Fruit fly (Drosophila melanogaster) whole organism, wandering third instar larva: ENCODE measurements around the gene Ptpa.

Experiments used
- Abd-B ChIP-seq: fragments of >200 bp; optimal IDR thresholded peaks from 2 replicates; lab custom pipeline; 2017; ENCODE audit warnings: missing biosample characterization, missing genetic modification characterization
- CG32264 ChIP-seq: fragments of 200-800 bp; sonication (Bioruptor generic); optimal IDR thresholded peaks from 2 replicates; lab custom pipeline; 2016; ENCODE audit warnings: missing biosample characterization, missing genetic modification characterization
- CG9705 ChIP-seq: fragments of 200-800 bp; sonication (Bioruptor generic); optimal IDR thresholded peaks from 2 replicates; lab custom pipeline; 2018; ENCODE audit warnings: missing biosample characterization, mild to moderate bottlenecking, missing genetic modification characterization
- CrebA ChIP-seq: fragments of 200-800 bp; sonication (Bioruptor generic); optimal IDR thresholded peaks from 2 replicates; lab custom pipeline; 2016; ENCODE audit warnings: missing biosample characterization, mild to moderate bottlenecking, missing genetic modification characterization, borderline replicate concordance
- Dfd ChIP-seq: fragments of >200 bp; optimal IDR thresholded peaks from 2 replicates; lab custom pipeline; 2017; ENCODE audit warnings: missing biosample characterization, missing genetic modification characterization
- Dif ChIP-seq: fragments of 200-275, 200-300 bp; sonication (Bioruptor generic); optimal IDR thresholded peaks from 2 replicates; lab custom pipeline; 2018; ENCODE audit warnings: missing biosample characterization, missing genetic modification characterization; ENCODE audit not compliant: partially characterized antibody
- GATAd ChIP-seq: sonication (Bioruptor generic); optimal IDR thresholded peaks from 2 replicates; lab custom pipeline; 2016; ENCODE audit warnings: missing biosample characterization, missing genetic modification characterization
- HLH106 ChIP-seq: fragments of 200-800 bp; optimal IDR thresholded peaks from 3 replicates; lab custom pipeline; 2019; ENCODE audit warnings: missing biosample characterization, mild to moderate bottlenecking, missing genetic modification characterization, moderate library complexity
- Hnf4 ChIP-seq: fragments of 200-800 bp; sonication (Bioruptor generic); optimal IDR thresholded peaks from 2 replicates; lab custom pipeline; 2016; ENCODE audit warnings: missing biosample characterization, mild to moderate bottlenecking, missing genetic modification characterization
- Hr78 ChIP-seq: fragments of >200 bp; optimal IDR thresholded peaks from 2 replicates; lab custom pipeline; 2017; ENCODE audit warnings: missing biosample characterization, missing genetic modification characterization
- Hr83 ChIP-seq: fragments of 200-300 bp; sonication (Bioruptor generic); optimal IDR thresholded peaks from 2 replicates; lab custom pipeline; 2016; ENCODE audit warnings: missing biosample characterization, mild to moderate bottlenecking, missing genetic modification characterization, moderate library complexity; ENCODE audit not compliant: poor library complexity, severe bottlenecking
- Jra ChIP-seq: sonication (Bioruptor generic); optimal IDR thresholded peaks from 2 replicates; lab custom pipeline; 2016; ENCODE audit warnings: missing biosample characterization, missing genetic modification characterization
- Mio ChIP-seq: sonication (Bioruptor generic); optimal IDR thresholded peaks from 2 replicates; lab custom pipeline; 2016; ENCODE audit warnings: missing biosample characterization, missing genetic modification characterization
- Myc ChIP-seq: fragments of >200 bp; optimal IDR thresholded peaks from 2 replicates; lab custom pipeline; 2017
- N ChIP-seq: fragments of >200 bp; optimal IDR thresholded peaks from 2 replicates; lab custom pipeline; 2018; ENCODE audit warnings: missing biosample characterization, missing external identifiers, missing genetic modification characterization
- OdsH ChIP-seq: fragments of 200-800 bp; sonication (Bioruptor generic); optimal IDR thresholded peaks from 2 replicates; lab custom pipeline; 2016; ENCODE audit warnings: missing biosample characterization, mild to moderate bottlenecking, missing genetic modification characterization
- Rel ChIP-seq, 2 experiments: fragments of 200-800 bp; sonication (Bioruptor generic) in 1 of 2; optimal IDR thresholded peaks; 2 replicates in 1 of 2; 3 replicates in 1 of 2; lab custom pipeline; 2016 to 2019; ENCODE audit warnings: mild to moderate bottlenecking in 2 of 2, missing biosample characterization in 2 of 2, missing genetic modification characterization in 2 of 2, moderate library complexity in 1 of 2
- Sp1 ChIP-seq: fragments of 200-800 bp; sonication (Bioruptor generic); optimal IDR thresholded peaks from 3 replicates; lab custom pipeline; 2019; ENCODE audit warnings: missing biosample characterization, mild to moderate bottlenecking, missing genetic modification characterization, moderate library complexity
- Vsx2 ChIP-seq: fragments of 200-300, 225-300 bp; sonication (Bioruptor generic); optimal IDR thresholded peaks from 2 replicates; lab custom pipeline; 2018; ENCODE audit warnings: missing biosample characterization, missing genetic modification characterization; ENCODE audit not compliant: partially characterized antibody
- br ChIP-seq: fragments of 200-800 bp; sonication (Bioruptor generic); optimal IDR thresholded peaks from 2 replicates; lab custom pipeline; 2016; ENCODE audit warnings: missing biosample characterization, missing genetic modification characterization
- brk ChIP-seq: fragments of 200-800 bp; sonication (Bioruptor generic); optimal IDR thresholded peaks from 2 replicates; lab custom pipeline; 2016; ENCODE audit warnings: missing biosample characterization, mild to moderate bottlenecking, missing genetic modification characterization
- dl ChIP-seq, 2 experiments: fragments of 175-275, 200-275 bp in 1 of 2; fragments of 200-275 bp in 1 of 2; sonication (Bioruptor generic); optimal IDR thresholded peaks; lab custom pipeline; 2018; ENCODE audit warnings: mild to moderate bottlenecking in 2 of 2, missing biosample characterization in 2 of 2, missing genetic modification characterization in 2 of 2, moderate library complexity in 2 of 2; ENCODE audit not compliant: partially characterized antibody in 2 of 2, insufficient read depth in 1 of 2
- dmrt93B ChIP-seq: fragments of 200-800 bp; sonication (Bioruptor generic); optimal IDR thresholded peaks from 2 replicates; lab custom pipeline; 2018; ENCODE audit warnings: missing biosample characterization, mild to moderate bottlenecking, missing genetic modification characterization
- dsf ChIP-seq: sonication (Bioruptor generic); optimal IDR thresholded peaks from 2 replicates; lab custom pipeline; 2016; ENCODE audit warnings: missing biosample characterization, missing genetic modification characterization, borderline replicate concordance
- ey ChIP-seq: fragments of 200-800 bp; sonication (Bioruptor generic); optimal IDR thresholded peaks from 2 replicates; lab custom pipeline; 2016; ENCODE audit warnings: missing biosample characterization, missing genetic modification characterization
- foxo ChIP-seq, 2 experiments: fragments of 200-800 bp; sonication (Bioruptor generic); optimal IDR thresholded peaks; 2 replicates in 1 of 2; 3 replicates in 1 of 2; lab custom pipeline; 2016 to 2017; ENCODE audit warnings: missing biosample characterization in 2 of 2, missing genetic modification characterization in 2 of 2
- fru ChIP-seq: fragments of 200-800 bp; sonication (Bioruptor generic); optimal IDR thresholded peaks from 3 replicates; lab custom pipeline; 2016; ENCODE audit warnings: missing biosample characterization, mild to moderate bottlenecking, missing genetic modification characterization
- h ChIP-seq: fragments of 200-800 bp; sonication (Bioruptor generic); optimal IDR thresholded peaks from 3 replicates; lab custom pipeline; 2016; ENCODE audit warnings: missing biosample characterization, mild to moderate bottlenecking, missing genetic modification characterization
- jim ChIP-seq: fragments of 175-275, 200-325 bp; sonication (Bioruptor generic); optimal IDR thresholded peaks from 2 replicates; lab custom pipeline; 2016; ENCODE audit warnings: missing biosample characterization, mild to moderate bottlenecking, missing genetic modification characterization
- lola ChIP-seq: fragments of >200 bp; optimal IDR thresholded peaks from 2 replicates; lab custom pipeline; 2017; ENCODE audit warnings: missing biosample characterization, missing genetic modification characterization
- pan ChIP-seq: fragments of >200 bp; optimal IDR thresholded peaks from 2 replicates; lab custom pipeline; 2017
- psq ChIP-seq: fragments of 200-800 bp; sonication (Bioruptor generic); optimal IDR thresholded peaks from 3 replicates; lab custom pipeline; 2017; ENCODE audit warnings: missing biosample characterization, mild to moderate bottlenecking, missing genetic modification characterization, moderate library complexity
- rgr ChIP-seq: fragments of 200-800 bp; sonication (Bioruptor generic); optimal IDR thresholded peaks from 3 replicates; lab custom pipeline; 2016; ENCODE audit warnings: missing biosample characterization, mild to moderate bottlenecking, missing genetic modification characterization
- sage ChIP-seq: fragments of 200-800 bp; sonication (Bioruptor generic); optimal IDR thresholded peaks from 2 replicates; lab custom pipeline; 2016; ENCODE audit warnings: missing biosample characterization, mild to moderate bottlenecking, missing genetic modification characterization
- sv ChIP-seq: fragments of 200-800 bp; sonication (Bioruptor generic); optimal IDR thresholded peaks from 3 replicates; lab custom pipeline; 2016; ENCODE audit warnings: missing biosample characterization, missing genetic modification characterization
- tai ChIP-seq: sonication (Bioruptor generic); optimal IDR thresholded peaks from 2 replicates; lab custom pipeline; 2016; ENCODE audit warnings: missing biosample characterization, missing genetic modification characterization
- usp ChIP-seq: fragments of >200 bp; optimal IDR thresholded peaks from 2 replicates; lab custom pipeline; 2017; ENCODE audit warnings: missing biosample characterization, missing genetic modification characterization
- woc ChIP-seq: sonication (Bioruptor generic); optimal IDR thresholded peaks from 2 replicates; lab custom pipeline; 2016; ENCODE audit warnings: missing biosample characterization, mild to moderate bottlenecking, missing genetic modification characterization

Ptpa gene

DNA sequence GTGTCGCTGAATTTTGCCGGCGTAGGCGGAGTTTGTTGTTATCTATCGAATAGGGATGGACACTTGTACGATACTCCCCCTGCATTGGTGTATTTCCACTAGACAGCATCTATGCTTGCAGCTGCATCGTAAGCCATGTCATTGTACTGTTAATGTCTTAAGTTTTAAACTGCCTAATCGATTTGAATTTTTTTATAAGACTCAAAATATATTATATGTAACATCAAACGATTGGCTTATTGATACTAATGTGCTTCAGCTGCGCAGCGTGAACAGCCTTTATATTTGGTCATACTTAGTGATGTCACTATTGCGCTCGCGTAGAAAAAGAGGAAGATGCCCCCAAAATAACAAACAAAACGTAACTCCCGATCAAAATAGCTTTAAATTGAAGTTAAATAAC is at the start of gene Ptpa, which contains the start of gene CG9662:
TSS of gene Ptpa (plus strand) at position 319 of the 403 bp plus-strand sequence.
TSS of gene CG9662 (minus strand) at position 54 of the 403 bp plus-strand sequence.
- peak; percentile 79 for TF ChIP-seq ey
- TF ChIP-seq Abd-B, result no peak
- peak; percentile 63 for TF ChIP-seq Sp1 (GFP tag; lab: Kevin White, UChicago)
- peak; percentile 71 for TF ChIP-seq h (GFP tag; lab: Kevin White, UChicago)
- no peak for TF ChIP-seq tai (GFP tag; lab: Kevin White, UChicago)
- peak; percentile 73 for TF ChIP-seq rgr
- peak; percentile 79 for TF ChIP-seq woc (GFP tag; lab: Kevin White, UChicago)
- no peak for TF ChIP-seq lola (GFP tag; lab: Kevin White, UChicago)
- TF ChIP-seq OdsH (GFP tag; lab: Kevin White, UChicago), result peak; percentile 42
- TF ChIP-seq usp (GFP tag; lab: Kevin White, UChicago), result no peak
- no peak for TF ChIP-seq Vsx2 (GFP tag; lab: Kevin White, UChicago)
- peak; percentile 38 for TF ChIP-seq dsf (GFP tag; lab: Kevin White, UChicago)
- peak; percentile 64 for TF ChIP-seq dmrt93B (GFP tag; lab: Kevin White, UChicago)
- TF ChIP-seq CG32264 (GFP tag; lab: Kevin White, UChicago), result peak; percentile 58
- peak; percentile 53 for TF ChIP-seq Jra (GFP tag; lab: Kevin White, UChicago)
- no peak for TF ChIP-seq CrebA (GFP tag; lab: Kevin White, UChicago)
- peak; percentile 38 for TF ChIP-seq psq (GFP tag; lab: Kevin White, UChicago)
- TF ChIP-seq HLH106 (tag; lab: Kevin White, UChicago), result peak; percentile 77
- peak; percentile 82 for TF ChIP-seq Hnf4 (GFP tag; lab: Kevin White, UChicago)
- no peak for TF ChIP-seq pan
- no peak for TF ChIP-seq Dif
- no peak for TF ChIP-seq N (GFP tag; lab: Kevin White, UChicago)
- TF ChIP-seq Dfd (GFP tag; lab: Kevin White, UChicago), result no peak
- peak in 1 of 2 experiments; percentile 81 for TF ChIP-seq foxo (GFP tag; optimal IDR thresholded peaks at IDR 0.05; lab: Kevin White, UChicago)
- TF ChIP-seq jim (GFP tag; lab: Kevin White, UChicago), result peak; percentile 0
- TF ChIP-seq Myc (lab: Kevin White, UChicago), result peak; percentile 29
- TF ChIP-seq br (GFP tag; lab: Kevin White, UChicago), result peak; percentile 54
- TF ChIP-seq sage (GFP tag; lab: Kevin White, UChicago), result no peak
- no peak for TF ChIP-seq Hr78 (GFP tag; lab: Kevin White, UChicago)
- no peak for TF ChIP-seq dl (GFP tag; optimal IDR thresholded peaks at IDR 0.05; lab: Kevin White, UChicago; ENCODE audit: insufficient read depth in 1 of 2, partially characterized antibody in 2 of 2)
- TF ChIP-seq sv (GFP tag; lab: Kevin White, UChicago), result peak; percentile 46
- peak; percentile 9 for TF ChIP-seq Hr83 (GFP tag; lab: Kevin White, UChicago)
- TF ChIP-seq fru (GFP tag; lab: Kevin White, UChicago), result peak; percentile 72
- peak; percentile 59 for TF ChIP-seq CG9705
- TF ChIP-seq Mio (GFP tag; lab: Kevin White, UChicago), result no peak
- TF ChIP-seq Rel (GFP tag; optimal IDR thresholded peaks at IDR 0.05; lab: Kevin White, UChicago), result no peak
- peak; percentile 53 for TF ChIP-seq Rel (tag; optimal IDR thresholded peaks at IDR 0.05; lab: Kevin White, UChicago)
- no peak for TF ChIP-seq GATAd (GFP tag; lab: Kevin White, UChicago)
- no peak for TF ChIP-seq brk (GFP tag; lab: Kevin White, UChicago)

DNA sequence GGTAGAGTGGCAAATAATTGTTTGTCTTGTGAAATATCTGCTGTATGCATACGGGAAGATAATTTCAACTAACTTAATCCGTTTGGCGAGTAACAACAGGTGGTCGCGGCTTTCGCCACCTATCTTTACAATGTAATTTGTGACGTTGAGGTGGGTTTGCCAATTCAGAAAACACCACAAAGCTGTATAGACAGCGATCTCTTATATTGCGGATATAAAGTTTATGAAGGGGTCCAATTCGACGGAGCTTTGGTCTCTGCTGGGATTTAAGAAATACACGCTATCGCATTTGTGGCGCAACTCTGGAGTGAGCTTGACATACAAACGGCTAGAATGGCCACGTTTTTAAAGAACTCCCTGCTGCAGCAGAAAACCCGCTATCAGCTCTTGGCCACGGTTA is 49.2 kb upstream of the Ptpa start, which contains the start of gene CG33282:
TSS of gene CG33282 (plus strand) at position 301 of the 400 bp plus-strand sequence.
- TF ChIP-seq Abd-B, result no peak

DNA sequence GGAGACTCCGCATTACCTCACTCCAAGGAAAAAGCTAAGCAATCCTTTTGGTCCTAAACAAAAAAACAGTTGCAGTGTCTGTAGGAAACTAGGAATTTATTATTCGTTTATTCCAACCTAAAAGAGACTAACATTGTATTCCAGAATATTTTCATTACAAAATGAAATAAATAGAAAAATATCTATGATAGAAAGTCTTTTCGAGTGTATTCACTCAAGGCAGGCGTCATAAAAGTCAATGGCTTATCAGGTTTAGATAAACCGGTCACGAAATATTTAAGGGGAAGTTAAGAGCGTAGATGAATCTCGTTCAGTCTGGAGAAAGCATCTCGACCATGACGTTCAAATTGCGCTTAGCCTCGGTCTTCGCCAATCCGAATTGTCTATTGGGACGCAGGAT is 46.2 kb upstream of the Ptpa start, which contains the start of gene CG3285:
TSS of gene CG3285 (plus strand) at position 301 of the 400 bp plus-strand sequence.
- TF ChIP-seq brk (GFP tag; lab: Kevin White, UChicago) (no peak), h (GFP tag; lab: Kevin White, UChicago) (no peak)
- TF ChIP-seq, all 38 proteins: peak for 0
